Fruit fly (Drosophila melanogaster) whole organism, embryonic: Measurements from ENCODE around the gene Peritrophin-15a.

Experiments used
- Asciz ChIP-seq: fragments of 200-800 bp; sonication (Bioruptor generic); optimal IDR thresholded peaks from 2 replicates; lab custom pipeline; 2017; ENCODE audit warnings: missing biosample characterization, mild to moderate bottlenecking, missing genetic modification characterization, missing genetic modification reagents
- B-H2 ChIP-seq: fragments of 200-800 bp; sonication (Bioruptor generic); optimal IDR thresholded peaks from 2 replicates; lab custom pipeline; 2018; ENCODE audit warnings: missing biosample characterization, mild to moderate bottlenecking, missing genetic modification characterization
- CG10366 ChIP-seq: fragments of 200-800 bp; sonication (Bioruptor generic); IDR thresholded peaks from 2 replicates; pipeline ENCODE4 v1.3.6; 2022; ENCODE audit warnings: missing biosample characterization, missing genetic modification characterization
- CG12071 ChIP-seq: fragments of 200-800 bp; sonication (Bioruptor generic); optimal IDR thresholded peaks from 3 replicates; lab custom pipeline; 2018; ENCODE audit warnings: missing biosample characterization, mild to moderate bottlenecking, missing genetic modification characterization
- CG12219 ChIP-seq: fragments of 200-800 bp; sonication (Bioruptor generic); optimal IDR thresholded peaks from 3 replicates; lab custom pipeline; 2018; ENCODE audit warnings: missing biosample characterization, mild to moderate bottlenecking, missing genetic modification characterization
- CG12299 ChIP-seq: fragments of 200-800 bp; sonication (Bioruptor generic); optimal IDR thresholded peaks from 2 replicates; lab custom pipeline; 2018; ENCODE audit warnings: missing biosample characterization, mild to moderate bottlenecking, missing genetic modification characterization
- CG14965 ChIP-seq: fragments of 200-800 bp; sonication (Bioruptor generic); optimal IDR thresholded peaks from 2 replicates; lab custom pipeline; 2016; ENCODE audit warnings: missing biosample characterization, missing genetic modification characterization, borderline replicate concordance
- CG17912 ChIP-seq: fragments of 200-800 bp; sonication (Bioruptor generic); optimal IDR thresholded peaks from 2 replicates; lab custom pipeline; 2018; ENCODE audit warnings: missing biosample characterization, mild to moderate bottlenecking, missing genetic modification characterization
- CG18599 ChIP-seq: fragments of 200-800 bp; sonication (Bioruptor generic); optimal IDR thresholded peaks from 3 replicates; lab custom pipeline; 2017; ENCODE audit warnings: missing biosample characterization, missing genetic modification characterization, mild to moderate bottlenecking, moderate library complexity, missing genetic modification reagents
- CG2129 ChIP-seq: fragments of 200-800 bp; sonication (Bioruptor generic); IDR thresholded peaks from 2 replicates; pipeline ENCODE4 v1.3.6; 2022; ENCODE audit warnings: missing biosample characterization, missing genetic modification characterization; ENCODE audit not compliant: partially characterized antibody
- CG2199 ChIP-seq: fragments of 200-800 bp; sonication (Bioruptor generic); IDR thresholded peaks from 3 replicates; pipeline ENCODE4 v1.3.6; 2022; ENCODE audit warnings: missing biosample characterization, missing genetic modification characterization
- CG2678 ChIP-seq: fragments of 200-800 bp; sonication (Bioruptor generic); optimal IDR thresholded peaks from 3 replicates; lab custom pipeline; 2019; ENCODE audit warnings: missing biosample characterization, mild to moderate bottlenecking, missing genetic modification characterization, moderate library complexity
- CG32532 ChIP-seq: fragments of 200-800 bp; sonication (Bioruptor generic); IDR thresholded peaks from 2 replicates; pipeline ENCODE4 v1.3.6; 2022; ENCODE audit warnings: missing biosample characterization, missing genetic modification characterization
- CG42726 ChIP-seq: fragments of 200-800 bp; sonication (Bioruptor generic); IDR thresholded peaks from 2 replicates; pipeline ENCODE4 v1.3.6; 2022; ENCODE audit warnings: missing biosample characterization, missing genetic modification characterization; ENCODE audit not compliant: partially characterized antibody
- CG4617 ChIP-seq: fragments of 200-800 bp; sonication (Bioruptor generic); optimal IDR thresholded peaks from 3 replicates; lab custom pipeline; 2016; ENCODE audit warnings: missing biosample characterization, missing genetic modification characterization, borderline replicate concordance
- CG6654 ChIP-seq: fragments of 200-800 bp; sonication (Bioruptor generic); optimal IDR thresholded peaks from 2 replicates; lab custom pipeline; 2017; ENCODE audit warnings: missing biosample characterization, mild to moderate bottlenecking, missing genetic modification characterization
- CG6791 ChIP-seq: fragments of 200-800 bp; sonication (Bioruptor generic); IDR thresholded peaks from 3 replicates; pipeline ENCODE4 v1.3.6; 2022; ENCODE audit warnings: missing biosample characterization, missing genetic modification characterization; ENCODE audit not compliant: partially characterized antibody
- CG7745 ChIP-seq: fragments of 200-800 bp; sonication (Bioruptor generic); optimal IDR thresholded peaks from 2 replicates; lab custom pipeline; 2018; ENCODE audit warnings: missing biosample characterization, mild to moderate bottlenecking, missing genetic modification characterization, moderate library complexity
- CG7839 ChIP-seq: fragments of 200-800 bp; sonication (Bioruptor generic); optimal IDR thresholded peaks from 3 replicates; lab custom pipeline; 2018; ENCODE audit warnings: missing biosample characterization, mild to moderate bottlenecking, missing genetic modification characterization, moderate library complexity
- CG8388 ChIP-seq: fragments of 200-800 bp; sonication (Bioruptor generic); optimal IDR thresholded peaks from 2 replicates; lab custom pipeline; 2019; ENCODE audit warnings: missing biosample characterization, mild to moderate bottlenecking, missing genetic modification characterization, moderate library complexity
- CG9797 ChIP-seq: fragments of 200-800 bp; sonication (Bioruptor generic); optimal IDR thresholded peaks from 3 replicates; lab custom pipeline; 2018; ENCODE audit warnings: missing biosample characterization, mild to moderate bottlenecking, missing genetic modification characterization
- HLH3B ChIP-seq: fragments of 200-800 bp; sonication (Bioruptor generic); IDR thresholded peaks from 2 replicates; pipeline ENCODE4 v1.3.6; 2022; ENCODE audit warnings: missing biosample characterization, missing genetic modification characterization
- Hmr ChIP-seq: fragments of 200-800 bp; sonication (Bioruptor generic); optimal IDR thresholded peaks from 3 replicates; lab custom pipeline; 2017; ENCODE audit warnings: mild to moderate bottlenecking, missing biosample characterization, missing genetic modification reagents, missing genetic modification characterization
- Hr51 ChIP-seq, 2 experiments: fragments of 200-800 bp; sonication (Bioruptor generic); optimal IDR thresholded peaks; 2 replicates in 1 of 2; 3 replicates in 1 of 2; lab custom pipeline; 2016 to 2018; ENCODE audit warnings: missing biosample characterization in 2 of 2, missing genetic modification characterization in 2 of 2, mild to moderate bottlenecking in 1 of 2, moderate library complexity in 1 of 2
- Max ChIP-seq: fragments of 200-800 bp; sonication (Bioruptor generic); optimal IDR thresholded peaks from 2 replicates; lab custom pipeline; 2016; ENCODE audit warnings: missing biosample characterization, mild to moderate bottlenecking, missing genetic modification characterization
- Myb ChIP-seq: fragments of 200-800 bp; sonication (Bioruptor generic); optimal IDR thresholded peaks from 2 replicates; lab custom pipeline; 2016; ENCODE audit warnings: missing biosample characterization, missing genetic modification characterization
- Poxn ChIP-seq: fragments of 200-800 bp; sonication (Bioruptor generic); IDR thresholded peaks from 2 replicates; pipeline ENCODE4 v1.3.6; 2022; ENCODE audit warnings: missing biosample characterization, missing genetic modification characterization
- Ssrp ChIP-seq: fragments of 200-800 bp; sonication (Bioruptor generic); optimal IDR thresholded peaks from 2 replicates; lab custom pipeline; 2018; ENCODE audit warnings: missing biosample characterization, mild to moderate bottlenecking, missing genetic modification characterization, moderate library complexity
- ab ChIP-seq: fragments of 200-800 bp; sonication (Bioruptor generic); optimal IDR thresholded peaks from 2 replicates; lab custom pipeline; 2016; ENCODE audit warnings: missing biosample characterization, missing genetic modification characterization
- abd-A ChIP-seq: fragments of 200-800 bp; sonication (Bioruptor generic); optimal IDR thresholded peaks from 3 replicates; lab custom pipeline; 2019; ENCODE audit warnings: missing biosample characterization, mild to moderate bottlenecking, missing genetic modification characterization, moderate library complexity
- ase ChIP-seq: fragments of 200-800 bp; sonication (Bioruptor generic); IDR thresholded peaks from 3 replicates; pipeline ENCODE4 v1.3.6; 2022; ENCODE audit warnings: missing biosample characterization, missing genetic modification characterization
- chinmo ChIP-seq: fragments of 200-800 bp; sonication (Bioruptor generic); IDR thresholded peaks from 4 replicates; pipeline ENCODE4 v1.3.6; 2022; ENCODE audit warnings: missing biosample characterization, missing genetic modification characterization; ENCODE audit not compliant: partially characterized antibody
- crol ChIP-seq: fragments of 200-800 bp; sonication (Bioruptor generic); IDR thresholded peaks from 2 replicates; pipeline ENCODE4 v1.3.6; 2022; ENCODE audit warnings: missing biosample characterization, missing genetic modification characterization
- da ChIP-seq: fragments of 200-800 bp; sonication (Bioruptor generic); optimal IDR thresholded peaks from 2 replicates; lab custom pipeline; 2016; ENCODE audit warnings: missing biosample characterization, missing genetic modification characterization
- dpn ChIP-seq, 2 experiments: fragments of 200-800 bp; sonication (Bioruptor generic); optimal IDR thresholded peaks; 3 replicates each; lab custom pipeline; 2016; ENCODE audit warnings: missing biosample characterization in 2 of 2, missing genetic modification characterization in 2 of 2
- exex ChIP-seq: fragments of 200-800 bp; sonication (Bioruptor generic); optimal IDR thresholded peaks from 4 replicates; lab custom pipeline; 2018; ENCODE audit warnings: missing biosample characterization, mild to moderate bottlenecking, missing genetic modification characterization, moderate library complexity
- grn ChIP-seq: fragments of 200-800 bp; sonication (Bioruptor generic); optimal IDR thresholded peaks from 3 replicates; lab custom pipeline; 2017; ENCODE audit warnings: missing biosample characterization, missing genetic modification characterization
- hb ChIP-seq: fragments of 200-800 bp; sonication (Bioruptor generic); IDR thresholded peaks from 3 replicates; pipeline ENCODE4 v1.3.6; 2022; ENCODE audit warnings: missing biosample characterization, missing genetic modification characterization; ENCODE audit not compliant: partially characterized antibody
- mam ChIP-seq: fragments of 200-800 bp; sonication (Bioruptor generic); optimal IDR thresholded peaks from 3 replicates; lab custom pipeline; 2016; ENCODE audit warnings: missing biosample characterization, missing genetic modification characterization
- nerfin-1 ChIP-seq: fragments of 200-800 bp; sonication (Bioruptor generic); optimal IDR thresholded peaks from 3 replicates; lab custom pipeline; 2019; ENCODE audit warnings: missing biosample characterization, mild to moderate bottlenecking, missing genetic modification characterization, moderate library complexity
- nmo ChIP-seq: fragments of 200-800 bp; sonication (Bioruptor generic); optimal IDR thresholded peaks from 2 replicates; lab custom pipeline; 2018; ENCODE audit warnings: missing biosample characterization, mild to moderate bottlenecking, missing genetic modification characterization, moderate library complexity
- pfk ChIP-seq: fragments of 200-800 bp; sonication (Bioruptor generic); optimal IDR thresholded peaks from 2 replicates; lab custom pipeline; 2018; ENCODE audit warnings: missing biosample characterization, mild to moderate bottlenecking, missing genetic modification characterization, moderate library complexity
- row ChIP-seq: fragments of 200-800 bp; sonication (Bioruptor generic); IDR thresholded peaks from 3 replicates; pipeline ENCODE4 v1.3.6; 2022; ENCODE audit warnings: missing biosample characterization, missing genetic modification characterization
- sima ChIP-seq: fragments of 200-800 bp; sonication (Bioruptor generic); optimal IDR thresholded peaks from 2 replicates; lab custom pipeline; 2016; ENCODE audit warnings: missing biosample characterization, missing genetic modification characterization
- tna ChIP-seq: fragments of 200-800 bp; sonication (Bioruptor generic); IDR thresholded peaks from 2 replicates; pipeline ENCODE4 v1.3.6; 2022; ENCODE audit warnings: missing biosample characterization, missing genetic modification characterization; ENCODE audit not compliant: partially characterized antibody
- vnd ChIP-seq: fragments of 200-800 bp; sonication (Bioruptor generic); IDR thresholded peaks from 3 replicates; pipeline ENCODE4 v1.3.6; 2022; ENCODE audit warnings: missing biosample characterization, missing genetic modification characterization; ENCODE audit not compliant: partially characterized antibody
- yki ChIP-seq: fragments of >200 bp; optimal IDR thresholded peaks from 3 replicates; lab custom pipeline; 2018

Peritrophin-15a gene

dm6 chr2L:8364006-8364956 lies 31.6 kb downstream of the Peritrophin-15a start, which contains the start of the genes RpS13 and CSN8:
TSS of gene RpS13 (minus strand) at chr2L:8364662.
TSS of gene CSN8 (plus strand) at chr2L:8364855.
- peak; percentile 67 for TF ChIP-seq CG9797 (GFP tag; lab: Kevin White, UChicago)
- TF ChIP-seq CG6654: no peak
- peak; percentile 67 for TF ChIP-seq nmo (GFP tag; lab: Kevin White, UChicago)
- TF ChIP-seq Hmr (GFP tag; lab: Kevin White, UChicago): peak; percentile 56
- TF ChIP-seq mam: no peak
- TF ChIP-seq CG2678 (tag; lab: Kevin White, UChicago): peak; percentile 26
- TF ChIP-seq B-H2 (GFP tag; lab: Kevin White, UChicago): peak; percentile 14
- no peak for TF ChIP-seq ab (GFP tag; lab: Kevin White, UChicago)
- no peak for TF ChIP-seq CG14965 (GFP tag; lab: Kevin White, UChicago)
- peak; percentile 69; the same call in 2 of the 4 replicates for TF ChIP-seq chinmo (GFP tag; lab: Robert Waterston, UW)
- peak; percentile 16 for TF ChIP-seq CG17912 (GFP tag; lab: Kevin White, UChicago)
- peak; percentile 90 for TF ChIP-seq vnd (GFP tag; lab: Robert Waterston, UW)
- TF ChIP-seq HLH3B (GFP tag; lab: Robert Waterston, UW): no peak
- TF ChIP-seq Max: no peak
- TF ChIP-seq dpn (GFP tag; optimal IDR thresholded peaks at IDR 0.05; lab: Kevin White, UChicago): no peak
- TF ChIP-seq yki (lab: Kevin White, UChicago): no peak
- TF ChIP-seq Hr51 (GFP tag; optimal IDR thresholded peaks at IDR 0.05; lab: Kevin White, UChicago): peak in 1 of 2 experiments; percentile 6
- TF ChIP-seq CG6791 (GFP tag; lab: Robert Waterston, UW): peak; percentile 86
- peak; percentile 10 for TF ChIP-seq CG7839
- peak; percentile 49 for TF ChIP-seq row
- TF ChIP-seq pfk (GFP tag; lab: Kevin White, UChicago): no peak
- no peak for TF ChIP-seq CG32532 (GFP tag; lab: Robert Waterston, UW)
- peak; percentile 29 for TF ChIP-seq Myb (GFP tag; lab: Kevin White, UChicago)
- TF ChIP-seq CG18599 (GFP tag; lab: Kevin White, UChicago): peak; percentile 20
- peak; percentile 56 for TF ChIP-seq CG4617 (GFP tag; lab: Kevin White, UChicago)
- TF ChIP-seq grn (GFP tag; lab: Kevin White, UChicago): peak; percentile 26
- TF ChIP-seq CG12071 (GFP tag; lab: Kevin White, UChicago): no peak
- TF ChIP-seq CG2199 (GFP tag; lab: Robert Waterston, UW): no peak
- peak; percentile 39 for TF ChIP-seq nerfin-1
- no peak for TF ChIP-seq da (GFP tag; lab: Kevin White, UChicago)
- TF ChIP-seq Poxn: no peak
- no peak for TF ChIP-seq CG10366 (GFP tag; lab: Robert Waterston, UW)
- no peak for TF ChIP-seq crol (GFP tag; lab: Robert Waterston, UW)
- no peak for TF ChIP-seq CG7745 (tag; lab: Kevin White, UChicago)
- peak; percentile 94 for TF ChIP-seq hb (GFP tag; lab: Robert Waterston, UW)
- TF ChIP-seq CG12299 (tag; lab: Kevin White, UChicago): peak; percentile 56
- no peak for TF ChIP-seq ase (GFP tag; lab: Robert Waterston, UW)
- TF ChIP-seq Ssrp: no peak
- peak; percentile 35 for TF ChIP-seq abd-A (tag; lab: Kevin White, UChicago)
- TF ChIP-seq CG8388 (GFP tag; lab: Kevin White, UChicago): peak; percentile 7
- peak; percentile 78 for TF ChIP-seq tna (GFP tag; lab: Robert Waterston, UW)
- peak; percentile 10 for TF ChIP-seq exex (tag; lab: Kevin White, UChicago)
- TF ChIP-seq Asciz: peak; percentile 37
- TF ChIP-seq sima: no peak
- no peak for TF ChIP-seq CG12219 (GFP tag; lab: Kevin White, UChicago)
- TF ChIP-seq CG42726 (GFP tag; lab: Robert Waterston, UW): peak; percentile 80
- peak; percentile 91 for TF ChIP-seq CG2129 (GFP tag; lab: Robert Waterston, UW)
